Fruit fly (Drosophila melanogaster) whole organism, adult: ENCODE results near the gene Ctl1.
A peak's percentile ranks its signal among the peaks of the same experiment; 100 is the strongest.

Experiments
- CG11617 ChIP-seq: fragments of 200-800 bp; sonication (Bioruptor generic); optimal IDR thresholded peaks from 2 replicates; lab custom pipeline; 2017; ENCODE audit warnings: mild to moderate bottlenecking, missing biosample characterization, missing genetic modification reagents, missing genetic modification characterization
- CG12768 ChIP-seq: fragments of 200-800 bp; sonication (Bioruptor generic); optimal IDR thresholded peaks from 2 replicates; lab custom pipeline; 2017; ENCODE audit warnings: missing biosample characterization, missing genetic modification characterization, mild to moderate bottlenecking, moderate library complexity, missing genetic modification reagents
- CG14711 ChIP-seq: fragments of 200-800 bp; sonication (Bioruptor generic); optimal IDR thresholded peaks from 2 replicates; lab custom pipeline; 2018; ENCODE audit warnings: missing biosample characterization, mild to moderate bottlenecking, missing genetic modification characterization, moderate library complexity
- CG1620 ChIP-seq: fragments of 200-800 bp; sonication (Bioruptor generic); optimal IDR thresholded peaks from 2 replicates; lab custom pipeline; 2016; ENCODE audit warnings: missing biosample characterization, missing genetic modification characterization
- CG33017 ChIP-seq: fragments of 200-800 bp; sonication (Bioruptor generic); optimal IDR thresholded peaks from 2 replicates; lab custom pipeline; 2018; ENCODE audit warnings: missing biosample characterization, mild to moderate bottlenecking, missing genetic modification characterization, moderate library complexity
- CG5204 ChIP-seq: fragments of 200-800 bp; sonication (Bioruptor generic); optimal IDR thresholded peaks from 2 replicates; lab custom pipeline; 2016; ENCODE audit warnings: missing biosample characterization, missing genetic modification characterization
- CG7045 ChIP-seq: fragments of 200-800 bp; sonication (Bioruptor generic); optimal IDR thresholded peaks from 2 replicates; lab custom pipeline; 2017; ENCODE audit warnings: missing biosample characterization, mild to moderate bottlenecking, missing genetic modification characterization
- CG7101 ChIP-seq: fragments of 200-800 bp; sonication (Bioruptor generic); optimal IDR thresholded peaks from 2 replicates; lab custom pipeline; 2018; ENCODE audit warnings: missing biosample characterization, mild to moderate bottlenecking, missing genetic modification characterization, moderate library complexity
- Clk ChIP-seq: fragments of 200-800 bp; sonication (Bioruptor generic); optimal IDR thresholded peaks from 2 replicates; lab custom pipeline; 2017; ENCODE audit warnings: missing biosample characterization, missing genetic modification characterization
- Crg-1 ChIP-seq: fragments of 200-800 bp; sonication (Bioruptor generic); optimal IDR thresholded peaks from 2 replicates; lab custom pipeline; 2016; ENCODE audit warnings: missing biosample characterization, missing genetic modification characterization
- Hr96 ChIP-seq: fragments of 200-800 bp; sonication (Bioruptor generic); optimal IDR thresholded peaks from 2 replicates; lab custom pipeline; 2016; ENCODE audit warnings: missing biosample characterization, missing genetic modification characterization
- Mnt ChIP-seq: fragments of 200-800 bp; sonication (Bioruptor generic); optimal IDR thresholded peaks from 2 replicates; lab custom pipeline; 2016; ENCODE audit warnings: missing biosample characterization, mild to moderate bottlenecking, missing genetic modification characterization
- bab1 ChIP-seq: fragments of 200-800 bp; sonication (Bioruptor generic); optimal IDR thresholded peaks from 3 replicates; lab custom pipeline; 2019; ENCODE audit warnings: missing biosample characterization, mild to moderate bottlenecking, missing genetic modification characterization, moderate library complexity
- cic ChIP-seq: fragments of 200-800 bp; sonication (Bioruptor generic); optimal IDR thresholded peaks from 2 replicates; lab custom pipeline; 2017; ENCODE audit warnings: missing biosample characterization, mild to moderate bottlenecking, missing genetic modification characterization, moderate library complexity
- cnc ChIP-seq, 2 experiments: fragments of >200 bp; optimal IDR thresholded peaks; 2 replicates each; lab custom pipeline; 2017
- kay ChIP-seq: fragments of 200-800 bp; sonication (Bioruptor generic); peaks from one replicate; lab custom pipeline; 2016; ENCODE audit warnings: missing biosample characterization, missing genetic modification characterization, borderline replicate concordance
- ovo ChIP-seq: fragments of 200-800 bp; sonication (Bioruptor generic); optimal IDR thresholded peaks from 2 replicates; lab custom pipeline; 2016; ENCODE audit warnings: missing biosample characterization, missing genetic modification characterization
- pad ChIP-seq: fragments of 200-800 bp; sonication (Bioruptor generic); optimal IDR thresholded peaks from 3 replicates; lab custom pipeline; 2017; ENCODE audit warnings: missing biosample characterization, missing genetic modification characterization, mild to moderate bottlenecking, moderate library complexity, missing genetic modification reagents
- tj ChIP-seq: fragments of 200-800 bp; sonication (Bioruptor generic); optimal IDR thresholded peaks from 3 replicates; lab custom pipeline; 2017; ENCODE audit warnings: missing biosample characterization, mild to moderate bottlenecking, missing genetic modification characterization, moderate library complexity
- toe ChIP-seq: fragments of 200-800 bp; sonication (Bioruptor generic); optimal IDR thresholded peaks from 2 replicates; lab custom pipeline; 2016; ENCODE audit warnings: missing biosample characterization, missing genetic modification characterization

The Ctl1 gene

dm6 chr3L:4307691-4308383 is 30.1 kb downstream of the Ctl1 start, which contains the start of gene dyl:
Gene dyl, minus strand, starts transcription at chr3L:4307718.
- TF ChIP-seq cnc (optimal IDR thresholded peaks at IDR 0.05; lab: Kevin White, UChicago) (no peak), Mnt (GFP tag; lab: Kevin White, UChicago) (no peak), CG33017 (tag; lab: Kevin White, UChicago) (no peak), CG14711 (no peak), CG1620 (GFP tag; lab: Kevin White, UChicago) (no peak), tj (no peak), Crg-1 (GFP tag; lab: Kevin White, UChicago) (no peak), ovo (GFP tag; lab: Kevin White, UChicago) (no peak), Clk (GFP tag; lab: Kevin White, UChicago) (no peak), pad (GFP tag; lab: Kevin White, UChicago) (no peak)

- TF ChIP-seq Mnt (GFP tag; lab: Kevin White, UChicago) (no peak), bab1 (no peak), CG1620 (GFP tag; lab: Kevin White, UChicago) (no peak), CG11617 (GFP tag; lab: Kevin White, UChicago) (no peak), CG5204 (GFP tag; lab: Kevin White, UChicago) (no peak), pad (GFP tag; lab: Kevin White, UChicago) (no peak), CG7101 (no peak), kay (no peak), ovo (GFP tag; lab: Kevin White, UChicago) (no peak), Hr96 (no peak), toe (GFP tag; lab: Kevin White, UChicago) (no peak), Crg-1 (GFP tag; lab: Kevin White, UChicago) (no peak), CG33017 (tag; lab: Kevin White, UChicago) (no peak), CG12768 (GFP tag; lab: Kevin White, UChicago) (no peak), CG14711 (no peak), cic (GFP tag; lab: Kevin White, UChicago) (no peak), Clk (GFP tag; lab: Kevin White, UChicago) (no peak), CG7045 (GFP tag; lab: Kevin White, UChicago) (no peak), tj (no peak), cnc (optimal IDR thresholded peaks at IDR 0.05; lab: Kevin White, UChicago) (no peak)
Measured at dm6 chr3L:4310604-4311003, 32.8 kb downstream of the Ctl1 start.

- no peak for TF ChIP-seq CG7045 (GFP tag; lab: Kevin White, UChicago)
- no peak for TF ChIP-seq Clk (GFP tag; lab: Kevin White, UChicago)
- peak; percentile 37 for TF ChIP-seq toe (GFP tag; lab: Kevin White, UChicago)
- peak; percentile 70 for TF ChIP-seq CG1620 (GFP tag; lab: Kevin White, UChicago)
- no peak for TF ChIP-seq CG11617 (GFP tag; lab: Kevin White, UChicago)
- no peak for TF ChIP-seq cic (GFP tag; lab: Kevin White, UChicago)
- peak; percentile 46 for TF ChIP-seq CG7101
- TF ChIP-seq ovo (GFP tag; lab: Kevin White, UChicago) = peak; percentile 62
- peak; percentile 37 for TF ChIP-seq Hr96
- TF ChIP-seq CG12768 (GFP tag; lab: Kevin White, UChicago) = no peak
- peak; percentile 67 for TF ChIP-seq tj
- peak; percentile 20 for TF ChIP-seq Mnt (GFP tag; lab: Kevin White, UChicago)
- TF ChIP-seq bab1 = peak; percentile 84
- peak; percentile 41 for TF ChIP-seq pad (GFP tag; lab: Kevin White, UChicago)
- peak; percentile 5 for TF ChIP-seq CG5204 (GFP tag; lab: Kevin White, UChicago)
- no peak for TF ChIP-seq CG33017 (tag; lab: Kevin White, UChicago)
- peak; percentile 84 for TF ChIP-seq kay
- no peak for TF ChIP-seq CG14711
- peak; percentile 73 for TF ChIP-seq Crg-1 (GFP tag; lab: Kevin White, UChicago)
- no peak for TF ChIP-seq cnc (optimal IDR thresholded peaks at IDR 0.05; lab: Kevin White, UChicago)
Measured at dm6 chr3L:4313299-4313698, 35.5 kb downstream of the Ctl1 start, which contains the start of gene Claspin. Gene Claspin, plus strand, starts transcription at chr3L:4313483.

- TF ChIP-seq CG7101 (peak; percentile 4), CG12768 (GFP tag; lab: Kevin White, UChicago) (peak; percentile 21), cic (GFP tag; lab: Kevin White, UChicago) (peak; percentile 25), CG11617 (GFP tag; lab: Kevin White, UChicago) (peak; percentile 8), kay (peak; percentile 84), toe (GFP tag; lab: Kevin White, UChicago) (no peak), Mnt (GFP tag; lab: Kevin White, UChicago) (peak; percentile 29), Hr96 (peak; percentile 1), tj (no peak), CG1620 (GFP tag; lab: Kevin White, UChicago) (no peak)
Measured at dm6 chr3L:4318677-4319580, 41.2 kb downstream of the Ctl1 start, which contains the start of gene PMP34. Gene PMP34, plus strand, starts transcription at chr3L:4318755.

- peak; percentile 85 for TF ChIP-seq kay
- TF ChIP-seq CG1620 (GFP tag; lab: Kevin White, UChicago) = no peak
- peak; percentile 4 for TF ChIP-seq tj
Measured at dm6 chr3L:4322032-4322617, 44.4 kb downstream of the Ctl1 start, which contains the start of gene CG15014. Gene CG15014, minus strand, starts transcription at chr3L:4322259.
